Fruit fly (Drosophila melanogaster) whole organism, prepupa: ENCODE measurements around the gene CG13097.

Source experiments
- CG10631 ChIP-seq: fragments of 200-800 bp; sonication (Bioruptor generic); optimal IDR thresholded peaks from 2 replicates; lab custom pipeline; 2016; ENCODE audit warnings: missing biosample characterization, missing genetic modification characterization
- CG11762 ChIP-seq: fragments of 200-800 bp; sonication (Bioruptor generic); optimal IDR thresholded peaks from 3 replicates; lab custom pipeline; 2016; ENCODE audit warnings: missing biosample characterization, missing genetic modification characterization; ENCODE audit not compliant: insufficient read depth
- CG11902 ChIP-seq: fragments of 200-800 bp; sonication (Bioruptor generic); optimal IDR thresholded peaks from 3 replicates; lab custom pipeline; 2016; ENCODE audit warnings: missing biosample characterization, missing genetic modification characterization
- CG3032 ChIP-seq: fragments of 200-800 bp; optimal IDR thresholded peaks from 2 replicates; lab custom pipeline; 2019; ENCODE audit warnings: missing biosample characterization, mild to moderate bottlenecking, missing genetic modification characterization, moderate library complexity
- CG31627 ChIP-seq: fragments of 200-800 bp; sonication (Bioruptor generic); optimal IDR thresholded peaks from 3 replicates; lab custom pipeline; 2016; ENCODE audit warnings: missing biosample characterization, missing genetic modification characterization
- CG32006 ChIP-seq: fragments of 200-800 bp; sonication (Bioruptor generic); optimal IDR thresholded peaks from 3 replicates; lab custom pipeline; 2017; ENCODE audit warnings: missing biosample characterization, mild to moderate bottlenecking, missing genetic modification characterization
- CG34406 ChIP-seq: fragments of 200-800 bp; sonication (Bioruptor generic); optimal IDR thresholded peaks from 3 replicates; lab custom pipeline; 2016; ENCODE audit warnings: missing biosample characterization, missing genetic modification characterization
- CG3919 ChIP-seq: fragments of 200-800 bp; sonication (Bioruptor generic); optimal IDR thresholded peaks from 3 replicates; lab custom pipeline; 2016; ENCODE audit warnings: missing biosample characterization, missing genetic modification characterization
- CG4318 ChIP-seq: fragments of 200-800 bp; sonication (Bioruptor generic); optimal IDR thresholded peaks from 3 replicates; lab custom pipeline; 2017; ENCODE audit warnings: missing biosample characterization, mild to moderate bottlenecking, missing genetic modification characterization
- CG6792 ChIP-seq: fragments of 200-800 bp; sonication (Bioruptor generic); optimal IDR thresholded peaks from 3 replicates; lab custom pipeline; 2016; ENCODE audit warnings: missing biosample characterization, missing genetic modification characterization
- CG6808 ChIP-seq: fragments of 200-800 bp; sonication (Bioruptor generic); optimal IDR thresholded peaks from 3 replicates; lab custom pipeline; 2017; ENCODE audit warnings: missing biosample characterization, missing genetic modification characterization, mild to moderate bottlenecking, moderate library complexity, missing genetic modification reagents
- CG7368 ChIP-seq: fragments of 200-800 bp; sonication (Bioruptor generic); optimal IDR thresholded peaks from 3 replicates; lab custom pipeline; 2016; ENCODE audit warnings: missing biosample characterization, missing genetic modification characterization
- CG8119 ChIP-seq: fragments of 200-800 bp; sonication (Bioruptor generic); IDR thresholded peaks from 3 replicates; pipeline ENCODE4 v1.3.6; 2022; ENCODE audit warnings: missing biosample characterization, missing genetic modification characterization
- CG9139 ChIP-seq: fragments of 200-800 bp; sonication (Bioruptor generic); optimal IDR thresholded peaks from 3 replicates; lab custom pipeline; 2017; ENCODE audit warnings: missing biosample characterization, mild to moderate bottlenecking, missing genetic modification characterization
- Eip75B ChIP-seq: fragments of 200-800 bp; sonication (Bioruptor generic); optimal IDR thresholded peaks from 3 replicates; lab custom pipeline; 2016; ENCODE audit warnings: missing biosample characterization, missing genetic modification characterization
- Eip78C ChIP-seq: fragments of 200-800 bp; sonication (Bioruptor generic); peaks from one replicate; lab custom pipeline; 2016; ENCODE audit warnings: missing biosample characterization, missing genetic modification characterization
- Ets96B ChIP-seq: fragments of 200-800 bp; optimal IDR thresholded peaks from 2 replicates; lab custom pipeline; 2019; ENCODE audit warnings: missing biosample characterization, mild to moderate bottlenecking, missing genetic modification characterization, moderate library complexity
- Gug ChIP-seq: fragments of 200-800 bp; sonication (Bioruptor generic); IDR thresholded peaks from 2 replicates; pipeline ENCODE4 v1.3.6; 2022; ENCODE audit warnings: missing biosample characterization, missing genetic modification characterization
- Hr39 ChIP-seq: fragments of 200-800 bp; sonication (Bioruptor generic); optimal IDR thresholded peaks from 2 replicates; lab custom pipeline; 2016; ENCODE audit warnings: missing biosample characterization, missing genetic modification characterization
- Lpt ChIP-seq: fragments of 200-800 bp; sonication (Bioruptor generic); optimal IDR thresholded peaks from 3 replicates; lab custom pipeline; 2016; ENCODE audit warnings: missing biosample characterization, missing genetic modification characterization
- Met ChIP-seq: fragments of 200-800 bp; sonication (Bioruptor generic); optimal IDR thresholded peaks from 3 replicates; lab custom pipeline; 2016; ENCODE audit warnings: missing biosample characterization, missing genetic modification characterization
- OdsH ChIP-seq: fragments of 200-800 bp; sonication (Bioruptor generic); optimal IDR thresholded peaks from 3 replicates; lab custom pipeline; 2016; ENCODE audit warnings: missing biosample characterization, missing genetic modification characterization
- Sox102F ChIP-seq: fragments of 200-800 bp; sonication (Bioruptor generic); optimal IDR thresholded peaks from 2 replicates; lab custom pipeline; 2016; ENCODE audit warnings: missing biosample characterization, mild to moderate bottlenecking, missing genetic modification characterization
- Sox14 ChIP-seq: fragments of 200-800 bp; sonication (Bioruptor generic); optimal IDR thresholded peaks from 3 replicates; lab custom pipeline; 2016; ENCODE audit warnings: missing biosample characterization, missing genetic modification characterization
- achi ChIP-seq: fragments of 200-800 bp; sonication (Bioruptor generic); optimal IDR thresholded peaks from 3 replicates; lab custom pipeline; 2016; ENCODE audit warnings: missing biosample characterization, missing genetic modification characterization
- acj6 ChIP-seq: fragments of 200-800 bp; sonication (Bioruptor generic); optimal IDR thresholded peaks from 3 replicates; lab custom pipeline; 2016; ENCODE audit warnings: missing biosample characterization, missing genetic modification characterization
- cyc ChIP-seq: fragments of 200-800 bp; sonication (Bioruptor generic); optimal IDR thresholded peaks from 3 replicates; lab custom pipeline; 2016; ENCODE audit warnings: missing biosample characterization, missing genetic modification characterization
- dac ChIP-seq: fragments of 200-800 bp; sonication (Bioruptor generic); optimal IDR thresholded peaks from 2 replicates; lab custom pipeline; 2017; ENCODE audit warnings: missing biosample characterization, mild to moderate bottlenecking, missing genetic modification characterization
- dsx ChIP-seq: fragments of 200-800 bp; optimal IDR thresholded peaks from 3 replicates; lab custom pipeline; 2019; ENCODE audit warnings: missing biosample characterization, mild to moderate bottlenecking, missing genetic modification characterization, moderate library complexity; ENCODE audit not compliant: poor library complexity, severe bottlenecking
- eg ChIP-seq: fragments of 200-800 bp; sonication (Bioruptor generic); IDR thresholded peaks from 3 replicates; pipeline ENCODE4 v1.3.6; 2022; ENCODE audit warnings: missing biosample characterization, missing genetic modification characterization
- esn ChIP-seq: fragments of 200-800 bp; sonication (Bioruptor generic); optimal IDR thresholded peaks from 2 replicates; lab custom pipeline; 2016; ENCODE audit warnings: missing biosample characterization, mild to moderate bottlenecking, missing genetic modification characterization, moderate library complexity
- fd59A ChIP-seq: fragments of 200-800 bp; sonication (Bioruptor generic); optimal IDR thresholded peaks from 2 replicates; lab custom pipeline; 2017; ENCODE audit warnings: missing biosample characterization, mild to moderate bottlenecking, missing genetic modification characterization, missing genetic modification reagents
- lz ChIP-seq: fragments of 200-800 bp; sonication (Bioruptor generic); optimal IDR thresholded peaks from 3 replicates; lab custom pipeline; 2016; ENCODE audit warnings: missing biosample characterization, missing genetic modification characterization
- pdm3 ChIP-seq: fragments of 200-800 bp; sonication (Bioruptor generic); optimal IDR thresholded peaks from 3 replicates; lab custom pipeline; 2016; ENCODE audit warnings: missing biosample characterization, missing genetic modification characterization
- ss ChIP-seq, 2 experiments: fragments of 200-800 bp; sonication (Bioruptor generic); optimal IDR thresholded peaks; 2 replicates in 1 of 2; 3 replicates in 1 of 2; lab custom pipeline; 2017 to 2018; ENCODE audit warnings: mild to moderate bottlenecking in 2 of 2, missing biosample characterization in 2 of 2, missing genetic modification characterization in 2 of 2, moderate library complexity in 1 of 2
- svp ChIP-seq: fragments of 200-800 bp; sonication (Bioruptor generic); peaks from one replicate; lab custom pipeline; 2016; ENCODE audit warnings: missing biosample characterization, missing genetic modification characterization
- topi ChIP-seq: fragments of 200-800 bp; sonication (Bioruptor generic); optimal IDR thresholded peaks from 3 replicates; lab custom pipeline; 2016; ENCODE audit warnings: missing biosample characterization, missing genetic modification characterization
- vri ChIP-seq: fragments of 200-800 bp; sonication (Bioruptor generic); optimal IDR thresholded peaks from 3 replicates; lab custom pipeline; 2016; ENCODE audit warnings: missing biosample characterization, mild to moderate bottlenecking, missing genetic modification characterization

The CG13097 gene

DNA sequence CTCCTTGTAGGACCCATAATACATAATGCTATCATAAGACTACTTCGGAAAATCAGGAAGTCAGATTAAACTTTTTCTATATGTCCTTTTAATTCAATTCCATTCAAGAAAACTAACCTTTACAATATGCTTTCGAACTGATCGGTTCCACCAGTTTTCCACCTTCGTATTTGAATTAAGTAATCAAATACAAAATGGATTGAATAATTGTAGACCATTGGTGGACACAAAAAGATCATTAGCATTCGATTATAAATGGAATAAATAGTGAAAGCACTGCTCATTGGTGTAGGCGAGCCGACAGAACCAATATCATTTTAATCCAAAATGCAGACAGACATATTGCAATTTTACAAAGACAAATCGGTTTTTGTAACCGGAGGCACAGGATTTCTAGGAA is 4.7 kb upstream of the CG13097 start, which contains the start of gene Sgp:
Gene Sgp (plus strand): TSS at position 301 of the 400 bp plus-strand sequence.
- TF ChIP-seq OdsH (GFP tag; lab: Kevin White, UChicago), result no peak

DNA sequence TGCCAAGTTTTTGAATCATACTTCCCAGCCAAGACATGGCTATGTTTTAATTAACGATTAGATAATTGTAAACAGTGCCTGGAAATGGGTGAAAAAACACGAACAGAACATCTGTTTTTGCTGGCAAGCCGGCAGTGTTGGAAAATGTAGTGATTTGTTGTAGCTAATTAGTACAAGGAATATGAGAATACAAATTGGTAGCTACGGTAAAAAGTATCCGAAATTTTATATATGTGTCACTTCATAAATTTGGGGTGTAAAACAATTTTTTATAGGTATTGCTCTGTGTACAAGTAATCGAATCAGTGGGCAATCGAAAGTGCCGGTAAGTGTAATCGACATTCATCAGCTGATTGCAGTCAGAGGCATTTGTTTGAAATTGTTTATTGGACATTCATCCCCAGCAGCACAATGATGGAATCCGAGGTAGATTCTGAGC is 2.6 kb upstream of the CG13097 start, which contains the start of the genes mRpL51 and Uba4:
Gene mRpL51 (minus strand): TSS at position 125 of the 439 bp plus-strand sequence.
Gene Uba4 (plus strand): TSS at position 156 of the 439 bp plus-strand sequence.
- TF ChIP-seq ss (GFP tag; optimal IDR thresholded peaks at IDR 0.05; lab: Kevin White, UChicago) (no peak), esn (GFP tag; lab: Kevin White, UChicago) (peak; percentile 69), achi (GFP tag; lab: Kevin White, UChicago) (peak; percentile 59), CG11762 (GFP tag; lab: Kevin White, UChicago) (peak; percentile 8), Sox14 (peak; percentile 54), Sox102F (GFP tag; lab: Kevin White, UChicago) (no peak), Hr39 (GFP tag; lab: Kevin White, UChicago) (peak; percentile 42), lz (GFP tag; lab: Kevin White, UChicago) (peak; percentile 45), vri (GFP tag; lab: Kevin White, UChicago) (peak; percentile 84), CG31627 (GFP tag; lab: Kevin White, UChicago) (peak; percentile 55), Ets96B (tag; lab: Kevin White, UChicago) (peak; percentile 19), svp (GFP tag; lab: Kevin White, UChicago) (no peak), CG4318 (no peak), OdsH (GFP tag; lab: Kevin White, UChicago) (peak; percentile 56), CG3032 (tag; lab: Kevin White, UChicago) (peak; percentile 25), acj6 (GFP tag; lab: Kevin White, UChicago) (peak; percentile 53), CG10631 (peak; percentile 41), cyc (GFP tag; lab: Kevin White, UChicago) (peak; percentile 19), topi (GFP tag; lab: Kevin White, UChicago) (peak; percentile 57), CG34406 (peak; percentile 39), dsx (GFP tag; lab: Kevin White, UChicago) (no peak), CG8119 (GFP tag; lab: Robert Waterston, UW) (no peak), CG6792 (peak; percentile 46), Eip78C (GFP tag; lab: Kevin White, UChicago) (peak; percentile 74), CG3919 (GFP tag; lab: Kevin White, UChicago) (peak; percentile 61), CG6808 (GFP tag; lab: Kevin White, UChicago) (no peak)

DNA sequence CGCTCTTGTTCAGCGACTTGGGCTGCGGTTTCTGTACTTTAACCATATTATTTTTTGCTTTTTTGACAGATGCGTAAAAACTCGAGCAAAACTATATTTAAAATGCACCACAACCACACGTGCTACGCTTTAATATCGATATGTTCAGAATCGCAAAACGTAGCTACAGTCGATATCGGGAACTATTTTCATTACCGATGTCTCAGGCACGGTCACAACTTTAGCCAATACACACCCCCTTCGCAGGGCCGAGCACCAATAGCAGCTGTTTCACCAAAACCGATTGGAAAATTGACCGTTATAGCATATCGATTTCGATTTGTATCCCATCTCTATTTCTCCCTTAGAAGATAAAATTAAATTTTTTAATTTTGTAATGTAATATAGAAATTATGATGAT is 2.9 kb downstream of the CG13097 start, which contains the start of gene CG13096:
Gene CG13096 (minus strand): TSS at position 144 of the 400 bp plus-strand sequence.
- no peak for TF ChIP-seq CG11902 (GFP tag; lab: Kevin White, UChicago)
- no peak for TF ChIP-seq CG34406
- no peak for TF ChIP-seq OdsH (GFP tag; lab: Kevin White, UChicago)
- TF ChIP-seq cyc (GFP tag; lab: Kevin White, UChicago), result no peak
- TF ChIP-seq CG10631, result no peak

DNA sequence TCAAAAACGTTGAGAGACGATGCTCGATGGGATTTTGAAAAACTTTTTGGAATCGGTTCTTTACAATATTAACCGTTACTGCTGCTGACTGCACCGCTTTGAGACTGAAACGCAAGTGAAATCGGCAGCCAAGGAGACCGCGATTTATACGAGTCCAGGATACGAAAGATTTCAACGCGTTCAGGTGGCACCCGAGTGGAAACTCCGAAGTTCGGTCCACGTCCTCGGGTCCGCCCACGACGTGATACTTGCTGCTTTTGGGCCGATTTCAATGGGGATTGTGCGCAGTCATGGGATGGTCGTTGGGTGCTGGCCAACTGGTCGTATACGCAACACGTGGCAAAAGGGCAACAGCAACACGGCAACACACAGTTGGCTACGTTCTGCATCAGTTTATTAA is 7.9 kb downstream of the CG13097 start, which contains the start of gene Dh31:
Gene Dh31 (minus strand): TSS at position 117 of the 400 bp plus-strand sequence.
- TF ChIP-seq CG6792 (no peak), eg (GFP tag; lab: Robert Waterston, UW) (no peak), CG32006 (GFP tag; lab: Kevin White, UChicago) (no peak), Eip75B (GFP tag; lab: Kevin White, UChicago) (no peak), fd59A (GFP tag; lab: Kevin White, UChicago) (no peak), CG31627 (GFP tag; lab: Kevin White, UChicago) (no peak), Lpt (GFP tag; lab: Kevin White, UChicago) (no peak), CG9139 (GFP tag; lab: Kevin White, UChicago) (no peak), CG7368 (GFP tag; lab: Kevin White, UChicago) (no peak), Gug (GFP tag; lab: Robert Waterston, UW) (no peak), dac (GFP tag; lab: Kevin White, UChicago) (no peak), Met (GFP tag; lab: Kevin White, UChicago) (no peak), topi (GFP tag; lab: Kevin White, UChicago) (no peak), pdm3 (GFP tag; lab: Kevin White, UChicago) (no peak)
- TF ChIP-seq, all 60 proteins: peak for 0
